Worm (Caenorhabditis elegans): ENCODE data around the gene Y110A2AR.1.

DNA sequence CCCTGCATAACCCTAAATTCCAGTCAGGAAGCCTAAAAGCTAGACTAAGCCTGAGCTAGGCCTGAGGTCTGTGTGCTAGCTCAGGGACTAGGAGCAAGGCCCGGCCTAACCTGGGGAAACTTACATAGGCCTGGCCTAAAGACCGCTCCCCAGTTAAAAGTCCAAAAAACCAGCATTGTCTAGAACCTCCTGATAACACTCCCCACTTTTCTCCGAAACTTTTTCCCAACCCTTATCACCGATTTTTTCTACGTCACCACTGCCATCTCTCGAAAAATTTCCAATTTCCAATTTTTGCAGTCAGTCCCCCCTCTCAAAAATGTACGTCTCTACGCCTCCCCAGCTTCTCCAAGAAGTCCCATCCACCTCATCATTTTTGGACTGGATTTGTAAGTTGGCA lies 4.1 kb downstream of the Y110A2AR.1 start, which contains the start of gene ZK355.2:
- TF ChIP-seq ets-7 (tag; optimal IDR thresholded peaks at IDR 0.05) (no peak), pes-1 (GFP tag; IDR thresholded peaks at IDR 0.05) (no peak), ama-1 (optimal IDR thresholded peaks at IDR 0.05) (no peak), F13C5.2 (tag; optimal IDR thresholded peaks at IDR 0.05) (no peak), sea-1 (GFP tag; conservative IDR thresholded peaks at IDR 0.05) (no peak), flt-1 (GFP tag; IDR thresholded peaks at IDR 0.05) (no peak), B0310.2 (tag; optimal IDR thresholded peaks at IDR 0.05) (no peak), ceh-36 (tag; optimal IDR thresholded peaks at IDR 0.05) (peak; percentile 15), hmbx-1 (tag; optimal IDR thresholded peaks at IDR 0.05) (no peak), ceh-13 (GFP tag; optimal IDR thresholded peaks at IDR 0.05) (no peak), aly-1 (tag; optimal IDR thresholded peaks at IDR 0.05) (no peak), tbx-37 (GFP tag; conservative IDR thresholded peaks at IDR 0.05) (no peak), tbx-11 (GFP tag; IDR thresholded peaks at IDR 0.05) (no peak), tra-4 (tag; optimal IDR thresholded peaks at IDR 0.05) (no peak)

Data from whole organism, early embryonic.